Worm (Caenorhabditis elegans): ENCODE measurements around the gene sek-1.

DNA sequence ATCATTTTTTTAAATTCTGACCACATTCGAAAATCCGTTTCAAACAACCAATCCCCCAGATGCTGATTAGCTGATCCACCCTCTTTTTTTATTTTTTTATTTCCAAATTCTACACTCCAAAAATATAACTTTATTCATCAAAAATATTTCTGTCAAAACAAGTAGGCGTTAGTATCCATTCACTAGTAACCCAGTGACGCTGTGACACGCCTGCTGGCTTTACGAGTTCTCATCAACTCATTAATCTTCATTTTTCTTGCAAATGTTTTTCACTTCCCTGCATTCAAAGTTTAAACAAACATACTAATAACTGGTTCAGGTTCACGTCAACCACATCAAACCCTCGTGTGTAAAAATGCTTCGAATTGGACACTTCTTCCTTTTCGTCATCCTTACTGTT lies 22.0 kb downstream of the sek-1 start, which contains the start of gene nlp-101:
- no peak for TF ChIP-seq nhr-76 (tag; optimal IDR thresholded peaks at IDR 0.05)
- no peak for TF ChIP-seq unc-62 (GFP tag; optimal IDR thresholded peaks at IDR 0.05)
- no peak for TF ChIP-seq unc-130 (tag; optimal IDR thresholded peaks at IDR 0.05)
- TF ChIP-seq zag-1 (tag; optimal IDR thresholded peaks at IDR 0.05), result no peak
- no peak for TF ChIP-seq nhr-12 (tag; optimal IDR thresholded peaks at IDR 0.05)
- no peak for TF ChIP-seq nhr-77 (tag; optimal IDR thresholded peaks at IDR 0.05)
